Worm (Caenorhabditis elegans) whole organism, dauer: ENCODE measurements around the gene C53C11.1.
"Not testable (repeated sequence)": the region's sequence is repeated elsewhere in the genome, so short reads cannot be mapped to it uniquely, and the experiment has no call there.

ENCODE experiments used
- unc-62 ChIP-seq: sonication (generic microtip); optimal IDR thresholded peaks from 2 replicates; lab custom pipeline; 2017; ENCODE audit warnings: missing biosample characterization, missing genetic modification reagents, missing genetic modification characterization

Gene C53C11.1

DNA sequence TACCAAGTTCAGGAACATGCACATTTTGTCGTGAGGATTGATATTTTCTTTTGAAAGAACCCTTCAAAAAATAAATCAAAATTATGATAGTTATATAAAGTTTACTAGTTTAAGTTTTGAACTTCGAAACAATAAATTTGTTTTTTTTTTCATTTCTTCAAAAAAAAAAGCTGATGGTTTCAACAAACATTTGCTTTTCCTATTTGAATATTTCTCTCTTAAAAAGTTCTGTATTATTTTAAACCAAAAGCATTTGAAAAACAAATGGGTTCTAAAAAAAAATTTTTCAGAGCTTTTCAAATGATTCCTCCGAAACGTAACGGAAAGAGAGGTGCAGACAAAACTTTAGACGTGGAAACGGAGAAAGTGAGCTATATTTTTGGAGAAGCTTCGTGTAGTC is at the start of gene C53C11.1:
C53C11.1 (plus strand) TSS at position 301 of the 400 bp plus-strand sequence.
- TF ChIP-seq unc-62 (GFP tag; lab: Kevin White, UChicago): no peak

DNA sequence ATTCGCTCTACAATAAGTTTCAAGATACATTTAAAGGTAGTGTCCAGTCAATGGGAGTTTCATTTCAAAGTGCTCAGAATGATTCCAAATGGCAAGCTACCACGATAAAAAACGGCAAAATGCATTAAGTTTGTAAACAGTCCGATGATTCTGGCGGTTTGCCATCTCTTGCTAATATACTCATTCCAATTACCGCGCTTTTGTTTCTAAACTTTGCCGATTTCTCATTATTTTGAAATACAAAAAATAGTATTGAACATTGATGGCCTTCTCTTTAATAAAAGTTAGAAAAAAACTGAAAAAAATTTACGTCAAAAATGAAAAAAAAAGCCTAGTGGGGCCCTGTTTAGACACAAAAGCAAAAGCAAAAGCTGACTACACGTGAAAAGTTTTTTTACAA is 46.6 kb upstream of the C53C11.1 start:
- TF ChIP-seq unc-62 (GFP tag; lab: Kevin White, UChicago): no peak

DNA sequence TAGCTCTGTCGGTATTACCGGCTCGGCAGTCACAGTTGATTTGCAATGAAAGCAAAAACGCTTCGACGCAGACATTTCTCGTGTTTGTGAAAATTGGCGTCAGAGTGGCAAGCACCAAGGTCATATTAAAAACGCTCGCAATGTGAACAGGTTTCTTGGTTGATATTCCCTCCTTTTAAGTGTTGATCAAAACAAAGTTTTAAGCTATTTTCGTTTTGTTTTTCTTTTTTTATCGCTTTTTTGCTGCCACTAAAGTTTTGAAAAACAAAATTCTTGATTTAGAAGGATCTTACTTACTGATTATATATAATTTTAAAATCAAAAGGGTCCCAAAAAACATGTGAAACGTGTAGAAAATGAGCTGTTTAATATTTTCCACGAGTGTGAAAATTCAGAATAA is 45.9 kb upstream of the C53C11.1 start, which contains the start of gene C33E10.8:
C33E10.8 (minus strand) TSS at position 101 of the 400 bp plus-strand sequence.
- TF ChIP-seq unc-62 (GFP tag; lab: Kevin White, UChicago): no peak

DNA sequence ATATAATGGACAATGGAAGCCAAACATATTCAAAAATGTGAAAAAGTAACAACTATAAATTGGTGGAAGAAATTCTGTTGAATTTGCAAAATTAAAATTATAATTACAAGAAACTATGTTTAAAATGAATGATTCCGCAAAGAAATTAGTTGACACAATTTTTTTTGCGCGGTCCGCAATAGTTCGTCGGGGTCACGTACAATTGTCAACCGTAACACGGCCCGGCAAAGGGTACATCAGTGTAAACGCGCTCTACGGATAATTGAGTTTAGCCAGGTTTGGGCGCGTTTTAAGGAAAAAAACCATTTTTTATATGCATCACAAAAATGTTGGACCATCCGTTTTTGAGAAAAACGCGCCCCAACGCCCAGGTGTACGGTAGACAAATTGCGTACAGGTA is 43.2 kb upstream of the C53C11.1 start:
- no peak for TF ChIP-seq unc-62 (GFP tag; lab: Kevin White, UChicago)

DNA sequence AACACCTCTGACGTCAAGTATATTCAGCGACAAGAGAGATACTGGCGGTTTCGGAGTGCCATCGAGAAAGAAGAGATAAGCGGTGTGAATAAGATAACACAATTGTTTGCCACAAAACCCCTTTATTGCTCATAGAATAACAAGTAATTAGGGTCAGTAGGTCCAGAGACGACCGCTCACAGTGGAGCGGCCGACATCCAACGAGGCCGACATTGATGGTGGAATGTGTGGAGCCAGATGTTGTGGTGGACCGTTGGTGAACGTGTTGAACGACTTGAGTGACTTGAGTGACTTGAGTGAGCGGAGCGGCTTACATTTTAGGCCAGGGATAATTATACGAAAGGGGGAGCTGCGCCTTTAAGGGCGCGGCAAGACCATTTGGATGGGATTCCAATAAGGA is 39.8 kb upstream of the C53C11.1 start:
- TF ChIP-seq unc-62 (GFP tag; lab: Kevin White, UChicago): no peak

DNA sequence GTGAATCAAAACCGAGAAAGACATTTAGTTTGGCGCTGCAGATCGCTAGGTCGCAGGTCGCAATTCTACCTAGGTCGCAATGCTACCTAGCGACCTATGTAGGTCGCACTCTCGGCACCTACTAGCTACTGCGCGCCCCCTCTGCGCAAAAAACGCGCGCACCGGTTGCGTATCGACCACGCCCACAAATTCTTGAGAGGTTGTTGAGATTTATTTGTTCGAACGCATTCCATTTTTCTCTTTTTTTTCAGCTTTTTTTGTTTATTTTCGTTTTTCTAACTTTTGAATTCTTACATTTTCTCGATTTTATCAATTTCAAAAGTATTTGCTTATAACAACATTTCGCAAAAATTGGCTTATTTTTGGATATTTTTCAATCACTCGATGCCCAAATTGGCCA is 38.7 kb upstream of the C53C11.1 start, which contains the start of gene C33E10.10:
C33E10.10 (minus strand) TSS at position 101 of the 400 bp plus-strand sequence.
- no peak for TF ChIP-seq unc-62 (GFP tag; lab: Kevin White, UChicago)

DNA sequence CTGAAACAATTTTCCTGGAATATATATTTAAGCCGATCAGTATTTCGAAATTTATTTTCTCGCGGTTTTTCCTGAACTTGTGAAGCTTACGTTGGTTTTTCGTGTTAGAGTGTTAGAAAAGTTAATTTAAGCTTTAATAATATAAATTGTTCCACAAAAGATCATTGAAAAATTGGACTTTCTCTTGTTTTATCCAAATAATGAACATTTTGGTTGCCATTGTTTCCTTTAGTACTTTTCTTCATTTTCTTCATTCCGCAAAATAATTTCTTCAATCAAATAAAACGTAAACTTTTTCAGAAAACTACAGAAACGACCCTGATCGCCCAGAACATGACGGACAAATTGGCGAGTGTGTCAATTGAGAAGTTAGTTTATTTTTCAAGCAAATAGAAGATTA is 38.2 kb upstream of the C53C11.1 start, which contains the start of gene fbxa-120:
fbxa-120 (plus strand) TSS at position 301 of the 400 bp plus-strand sequence.
- no peak for TF ChIP-seq unc-62 (GFP tag; lab: Kevin White, UChicago)

DNA sequence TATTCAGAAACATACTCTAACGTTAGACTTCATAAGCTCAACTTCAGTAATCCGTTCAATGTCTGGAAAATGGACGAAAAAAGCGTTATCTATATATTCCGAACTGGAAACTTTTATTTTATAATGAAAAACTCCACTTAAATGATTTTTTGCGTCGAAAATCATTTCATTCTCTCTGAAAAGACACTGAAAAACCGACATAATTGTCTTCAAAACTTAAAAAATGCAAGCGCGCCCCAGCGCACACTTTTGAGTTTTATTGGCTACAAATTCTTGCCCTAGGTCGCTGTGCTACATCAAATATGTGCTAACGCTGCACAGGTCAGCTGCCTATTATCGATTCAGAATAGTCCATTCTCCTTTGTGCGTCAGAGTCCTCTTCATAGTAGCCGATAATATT is 35.7 kb upstream of the C53C11.1 start, which contains the start of gene C33E10.1:
C33E10.1 (plus strand) TSS at position 301 of the 400 bp plus-strand sequence.
- not testable (repeated sequence) for TF ChIP-seq unc-62 (GFP tag; lab: Kevin White, UChicago)

DNA sequence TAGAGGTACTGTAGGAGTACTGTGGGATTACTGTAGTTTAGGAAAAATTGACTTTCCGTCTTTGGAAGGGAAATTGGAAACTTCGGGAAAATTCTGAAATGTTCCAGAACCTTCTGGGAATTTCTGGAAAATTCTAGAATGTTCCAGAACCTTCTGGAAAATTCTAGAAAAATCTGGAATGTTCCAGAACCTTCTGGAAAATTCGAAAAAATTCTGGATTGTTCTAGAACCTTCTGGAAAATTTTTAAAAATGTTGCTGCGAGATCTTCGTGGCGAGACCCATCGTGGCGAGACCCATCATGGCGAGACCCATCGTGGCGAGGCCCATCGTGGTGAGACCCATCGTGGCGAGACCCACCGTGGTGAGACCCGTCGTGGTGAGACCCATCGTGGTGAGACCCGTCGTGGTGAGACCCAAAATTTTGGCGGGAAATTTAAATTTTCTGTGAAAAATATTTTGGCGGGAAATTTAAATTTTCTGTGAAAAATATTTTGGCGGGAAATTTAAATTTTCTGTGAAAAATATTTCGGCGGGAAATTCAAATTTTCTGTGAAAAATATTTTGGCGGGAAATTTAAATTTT is 29.8 kb upstream of the C53C11.1 start, which contains the start of gene C53C11.4:
C53C11.4 (plus strand) TSS at position 179 of the 583 bp plus-strand sequence.
- TF ChIP-seq unc-62 (GFP tag; lab: Kevin White, UChicago): not testable (repeated sequence)

DNA sequence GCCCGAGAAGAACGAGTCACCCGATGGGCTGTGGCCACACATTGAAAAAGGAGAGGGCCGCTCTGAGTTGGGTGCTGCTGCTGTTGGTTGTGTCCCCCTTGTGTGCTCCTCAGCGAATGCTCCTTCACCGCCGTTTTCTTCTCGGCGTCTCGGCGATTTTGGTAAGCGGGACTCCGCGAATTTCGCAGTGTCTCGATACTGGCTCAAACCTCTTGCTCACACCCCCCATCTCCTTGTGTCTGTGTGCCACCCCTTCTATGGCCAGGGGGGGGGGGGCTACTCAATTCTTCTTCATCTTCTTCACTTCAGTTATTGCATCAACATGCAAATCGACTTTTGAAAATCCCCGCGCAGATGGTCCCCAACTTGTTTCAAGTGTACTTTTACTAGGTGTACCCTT is 25.6 kb upstream of the C53C11.1 start:
- TF ChIP-seq unc-62 (GFP tag; lab: Kevin White, UChicago): no peak

DNA sequence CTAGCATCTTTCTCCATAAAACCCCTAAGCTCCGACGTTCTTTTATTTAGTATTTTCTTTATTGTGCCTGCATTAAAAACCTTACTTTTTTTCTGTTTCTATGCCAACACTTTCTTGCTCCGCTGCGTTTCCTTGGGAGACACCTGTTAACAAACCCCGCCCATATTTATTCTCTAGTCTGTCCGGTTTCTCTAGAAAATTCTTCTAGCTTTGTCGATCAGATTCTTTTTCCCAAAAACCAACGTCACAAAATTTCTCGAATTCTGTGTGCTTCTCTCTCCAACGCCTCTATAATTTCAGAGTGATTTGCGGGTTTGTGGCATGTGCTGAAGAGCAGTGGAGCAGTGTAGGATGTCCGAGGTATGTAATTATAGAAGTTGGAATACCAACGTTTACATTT is 22.3 kb upstream of the C53C11.1 start, which contains the start of gene ptr-5:
ptr-5 (plus strand) TSS at position 301 of the 400 bp plus-strand sequence.
- no peak for TF ChIP-seq unc-62 (GFP tag; lab: Kevin White, UChicago)

DNA sequence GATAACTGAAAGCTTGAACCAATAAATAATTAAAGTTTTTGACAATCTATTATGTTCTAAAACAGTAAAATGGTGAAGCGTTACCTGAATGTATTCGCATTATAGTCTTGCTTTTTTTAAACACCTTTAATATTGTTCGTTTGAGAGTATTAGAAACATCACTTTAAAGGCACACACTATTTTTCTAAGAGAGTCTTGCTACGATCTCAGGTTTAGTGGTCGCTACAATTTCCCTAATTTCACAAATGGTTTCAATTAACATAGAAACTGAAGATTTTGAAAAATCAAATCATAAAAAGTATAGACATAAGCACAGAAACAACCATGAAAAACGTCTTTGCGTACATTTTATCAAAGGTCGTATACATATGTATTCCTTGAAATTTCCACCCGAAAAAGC is 20.0 kb upstream of the C53C11.1 start:
- no peak for TF ChIP-seq unc-62 (GFP tag; lab: Kevin White, UChicago)

DNA sequence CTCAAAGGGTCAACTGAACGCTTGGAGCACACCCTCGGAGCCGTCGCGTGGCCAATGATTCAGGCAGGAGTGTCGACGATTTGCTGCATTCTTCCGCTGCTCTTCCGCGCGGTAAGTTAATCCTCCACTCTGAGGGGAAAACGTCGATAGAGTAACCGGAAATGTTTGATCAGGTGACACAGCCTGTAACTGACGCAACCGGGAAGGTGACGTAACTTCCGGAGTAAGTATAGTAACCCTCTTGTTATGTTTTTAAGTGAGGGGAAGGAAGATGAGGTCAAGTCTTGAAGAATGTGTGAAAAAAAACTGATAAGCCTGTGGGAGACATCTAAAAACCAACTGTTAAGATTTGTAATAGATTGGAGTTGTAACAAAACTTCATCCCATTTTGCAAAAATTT is 15.6 kb upstream of the C53C11.1 start:
- TF ChIP-seq unc-62 (GFP tag; lab: Kevin White, UChicago): no peak

DNA sequence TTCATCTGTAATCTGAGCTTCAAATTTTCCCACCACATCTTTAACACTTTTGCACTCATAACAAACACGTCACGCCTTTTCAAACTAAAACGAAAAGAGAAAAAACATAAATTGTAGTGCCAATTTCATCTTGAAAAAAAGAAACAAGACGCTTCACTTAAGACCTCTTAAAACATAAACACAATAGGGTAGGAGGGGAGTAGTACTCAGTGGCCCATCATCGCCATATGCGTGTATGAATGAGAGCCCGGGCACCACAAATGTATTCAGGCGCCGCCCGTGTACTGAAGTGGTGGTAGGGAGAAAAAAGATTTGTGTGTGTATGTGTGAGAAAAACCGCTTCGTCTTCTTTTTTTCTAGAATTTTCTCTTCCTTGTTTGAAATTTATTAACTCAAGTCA is 13.4 kb upstream of the C53C11.1 start:
- no peak for TF ChIP-seq unc-62 (GFP tag; lab: Kevin White, UChicago)

DNA sequence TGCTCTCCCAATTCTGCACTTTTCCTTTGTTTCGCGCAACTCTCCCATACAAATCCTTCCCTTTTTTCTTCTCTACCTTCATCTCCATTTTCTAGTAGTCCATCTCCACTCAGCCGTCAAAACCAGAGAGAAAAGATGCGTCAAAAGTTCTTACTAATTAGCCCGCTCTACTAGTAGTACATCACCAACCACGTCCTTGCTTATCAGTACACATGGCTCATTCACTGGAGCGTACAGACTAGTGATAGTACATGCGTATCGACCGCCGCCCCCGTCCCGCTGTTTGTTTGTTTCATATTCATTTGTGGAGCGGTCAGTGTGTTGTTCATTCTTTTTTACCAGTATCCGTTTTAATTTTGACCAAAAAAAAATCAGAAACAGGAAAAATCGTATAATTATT is 11.5 kb upstream of the C53C11.1 start:
- no peak for TF ChIP-seq unc-62 (GFP tag; lab: Kevin White, UChicago)

DNA sequence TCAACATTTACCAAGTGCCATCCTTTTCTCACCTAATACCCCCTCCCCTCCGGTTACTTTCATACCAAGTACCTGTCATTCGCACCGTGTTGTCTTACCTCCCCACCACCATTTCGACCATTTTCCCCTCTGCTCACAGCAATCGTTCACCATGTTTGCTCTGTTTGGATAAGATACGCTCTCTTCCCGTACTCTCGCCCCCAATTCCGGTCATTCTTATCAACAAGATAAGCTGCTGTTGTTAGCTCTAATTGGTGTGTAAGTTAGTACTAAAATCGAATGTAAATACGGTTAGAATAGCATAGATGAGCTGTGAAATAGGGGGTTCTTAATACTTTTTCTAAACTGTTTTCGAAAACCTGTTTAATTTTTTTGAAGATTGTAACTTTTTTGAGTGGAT is 10.0 kb upstream of the C53C11.1 start:
- TF ChIP-seq unc-62 (GFP tag; lab: Kevin White, UChicago): no peak

DNA sequence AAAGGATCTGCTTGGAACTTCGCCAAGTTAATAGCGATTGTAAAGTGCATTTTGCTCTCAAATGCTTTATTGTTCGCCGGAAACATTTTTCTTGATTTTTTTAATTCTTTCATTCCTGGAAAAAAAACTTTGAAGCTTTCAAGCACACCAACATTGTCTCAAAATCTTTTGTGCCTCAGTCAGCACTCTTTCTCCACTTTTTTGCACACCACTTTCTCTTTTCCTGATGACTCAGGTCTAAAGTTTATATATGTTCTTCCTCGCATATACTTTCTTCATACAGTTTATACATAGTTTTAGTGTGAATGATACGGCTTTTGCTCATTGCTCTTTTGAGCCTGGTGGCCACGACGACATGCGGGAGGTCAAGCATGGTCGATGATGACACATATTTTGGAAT is 6.8 kb upstream of the C53C11.1 start, which contains the start of gene C53C11.5:
C53C11.5 (plus strand) TSS at position 301 of the 400 bp plus-strand sequence.
- no peak for TF ChIP-seq unc-62 (GFP tag; lab: Kevin White, UChicago)
